Worm (Caenorhabditis elegans) whole organism, L4 larva: ENCODE results near the gene nrf-6.

ENCODE experiments used
- F10B5.3 ChIP-seq: sonication (generic microtip); optimal IDR thresholded peaks from 2 replicates; lab custom pipeline; 2016; ENCODE audit warnings: mild to moderate bottlenecking, missing genetic modification characterization, missing compliant biosample characterization
- F49E8.2 ChIP-seq: sonication (generic microtip); optimal IDR thresholded peaks from 2 replicates; lab custom pipeline; 2016; ENCODE audit warnings: missing compliant biosample characterization, mild to moderate bottlenecking, missing genetic modification characterization, borderline replicate concordance
- Y5F2A.4 ChIP-seq: fragments of 200-800 bp; sonication (Bioruptor generic); optimal IDR thresholded peaks from 2 replicates; lab custom pipeline; 2018; ENCODE audit warnings: mild to moderate bottlenecking, missing genetic modification characterization, missing compliant biosample characterization
- ZK337.2 ChIP-seq: fragments of 200-800 bp; sonication (Bioruptor generic); IDR thresholded peaks from 2 replicates; pipeline ENCODE4 v1.3.6; 2022; ENCODE audit warnings: missing genetic modification reagents, missing genetic modification characterization, missing compliant biosample characterization
- aha-1 ChIP-seq: fragments of 150-350 bp; peaks from one replicate; lab custom pipeline; 2014; ENCODE audit warnings: missing biosample characterization, missing genetic modification characterization
- attf-4 ChIP-seq: sonication (generic microtip); optimal IDR thresholded peaks from 3 replicates; lab custom pipeline; 2017; ENCODE audit warnings: missing biosample characterization, missing genetic modification characterization
- ceh-28 ChIP-seq: fragments of 150-350 bp; optimal IDR thresholded peaks from 2 replicates; lab custom pipeline; 2014; ENCODE audit warnings: missing biosample characterization, missing genetic modification reagents, missing genetic modification characterization
- ceh-62 ChIP-seq: sonication (generic microtip); optimal IDR thresholded peaks from 2 replicates; lab custom pipeline; 2017; ENCODE audit warnings: missing biosample characterization, missing genetic modification characterization
- cey-2 ChIP-seq: sonication (generic microtip); optimal IDR thresholded peaks from 3 replicates; lab custom pipeline; 2017; ENCODE audit warnings: missing genetic modification characterization, mild to moderate bottlenecking, missing compliant biosample characterization, antibody characterized with exemption, borderline replicate concordance; ENCODE audit not compliant: insufficient read depth
- daf-12 ChIP-seq: fragments of 150-350 bp; optimal IDR thresholded peaks from 2 replicates; lab custom pipeline; 2014; ENCODE audit warnings: missing biosample characterization, missing genetic modification reagents, missing genetic modification characterization
- daf-16 ChIP-seq, 3 experiments: sonication (generic microtip); optimal IDR thresholded peaks; 2 replicates each; lab custom pipeline; 2016 to 2017; ENCODE audit warnings: missing genetic modification characterization in 3 of 3, missing genetic modification reagents in 3 of 3, mild to moderate bottlenecking in 2 of 3, missing compliant biosample characterization in 2 of 3, missing biosample characterization in 1 of 3, moderate library complexity in 1 of 3
- daf-19 ChIP-seq: fragments of 200-800 bp; sonication (Bioruptor generic); conservative IDR thresholded peaks from 2 replicates; pipeline ENCODE4 v1.3.6; 2022; ENCODE audit warnings: missing genetic modification characterization, missing compliant biosample characterization
- daf-8 ChIP-seq: fragments of 200-800 bp; sonication (Bioruptor generic); IDR thresholded peaks from 2 replicates; pipeline ENCODE4 v1.3.6; 2022; ENCODE audit warnings: missing genetic modification characterization, missing compliant biosample characterization
- dmd-6 ChIP-seq: fragments of 200-800 bp; sonication (Bioruptor generic); IDR thresholded peaks from 2 replicates; pipeline ENCODE4 v1.3.6; 2022; ENCODE audit warnings: missing genetic modification reagents, missing genetic modification characterization, missing compliant biosample characterization
- dve-1 ChIP-seq: sonication (generic microtip); optimal IDR thresholded peaks from 2 replicates; lab custom pipeline; 2017; ENCODE audit warnings: antibody characterized with exemption, mild to moderate bottlenecking, missing genetic modification characterization, missing compliant biosample characterization; ENCODE audit not compliant: insufficient read depth
- gei-8 ChIP-seq: fragments of 200-800 bp; sonication (Bioruptor generic); optimal IDR thresholded peaks from 2 replicates; lab custom pipeline; 2018; ENCODE audit warnings: mild to moderate bottlenecking, missing genetic modification characterization, missing compliant biosample characterization
- hlh-30 ChIP-seq: sonication (generic microtip); optimal IDR thresholded peaks from 2 replicates; lab custom pipeline; 2017; ENCODE audit warnings: antibody characterized with exemption, mild to moderate bottlenecking, missing genetic modification characterization, missing compliant biosample characterization; ENCODE audit not compliant: insufficient read depth
- lin-15B ChIP-seq: fragments of 150-350 bp; sonication (generic microtip); optimal IDR thresholded peaks from 3 replicates; lab custom pipeline; 2014; ENCODE audit warnings: missing biosample characterization, missing genetic modification characterization
- lin-29 ChIP-seq: fragments of 200-800 bp; sonication (Bioruptor generic); IDR thresholded peaks from 2 replicates; pipeline ENCODE4 v1.3.6; 2022; ENCODE audit warnings: missing genetic modification reagents, missing genetic modification characterization, missing compliant biosample characterization
- lin-38 ChIP-seq: fragments of 200-800 bp; sonication (Bioruptor generic); IDR thresholded peaks from 2 replicates; pipeline ENCODE4 v1.3.6; 2022; ENCODE audit warnings: missing genetic modification reagents, missing genetic modification characterization, missing compliant biosample characterization
- lin-39 ChIP-seq: fragments of 150-350 bp; optimal IDR thresholded peaks from 2 replicates; lab custom pipeline; 2014; ENCODE audit warnings: missing biosample characterization, missing genetic modification reagents, missing genetic modification characterization
- lsy-2 ChIP-seq, 2 experiments: fragments of 150-350 bp in 1 of 2; sonication (generic microtip) in 1 of 2; optimal IDR thresholded peaks; 2 replicates each; lab custom pipeline; 2014 to 2017; ENCODE audit warnings: missing biosample characterization in 2 of 2, missing genetic modification characterization in 2 of 2
- mdl-1 ChIP-seq, 2 experiments: fragments of 150-350 bp in 1 of 2; sonication (generic microtip) in 1 of 2; optimal IDR thresholded peaks; 2 replicates each; lab custom pipeline; 2014 to 2017; ENCODE audit warnings: missing biosample characterization in 2 of 2, missing genetic modification characterization in 2 of 2
- mdt-29 ChIP-seq: fragments of 200-800 bp; sonication (Bioruptor generic); IDR thresholded peaks from 2 replicates; pipeline ENCODE4 v1.3.6; 2022; ENCODE audit warnings: missing genetic modification reagents, missing genetic modification characterization, missing compliant biosample characterization
- mxl-2 ChIP-seq: fragments of 200-800 bp; sonication (Bioruptor generic); conservative IDR thresholded peaks from 2 replicates; pipeline ENCODE4 v1.3.6; 2022; ENCODE audit warnings: missing genetic modification reagents, missing genetic modification characterization, missing compliant biosample characterization
- nhr-237 ChIP-seq: sonication (generic microtip); optimal IDR thresholded peaks from 2 replicates; lab custom pipeline; 2017; ENCODE audit warnings: missing biosample characterization, missing genetic modification characterization
- nhr-25 ChIP-seq: sonication (generic microtip); optimal IDR thresholded peaks from 2 replicates; lab custom pipeline; 2017; ENCODE audit warnings: missing genetic modification characterization, mild to moderate bottlenecking, missing compliant biosample characterization, antibody characterized with exemption, moderate library complexity, borderline replicate concordance; ENCODE audit not compliant: insufficient read depth
- nhr-28 ChIP-seq: fragments of 150-350 bp; optimal IDR thresholded peaks from 2 replicates; lab custom pipeline; 2014; ENCODE audit warnings: missing biosample characterization, missing genetic modification characterization
- nhr-41 ChIP-seq: fragments of 200-800 bp; sonication (Bioruptor generic); IDR thresholded peaks from 2 replicates; pipeline ENCODE4 v1.3.6; 2022; ENCODE audit warnings: missing genetic modification reagents, missing genetic modification characterization, missing compliant biosample characterization
- nhr-42 ChIP-seq: fragments of 200-800 bp; sonication (Bioruptor generic); IDR thresholded peaks from 2 replicates; pipeline ENCODE4 v1.3.6; 2022; ENCODE audit warnings: missing genetic modification characterization, missing compliant biosample characterization
- pqm-1 ChIP-seq: sonication (generic microtip); optimal IDR thresholded peaks from 2 replicates; lab custom pipeline; 2017; ENCODE audit warnings: missing biosample characterization, missing genetic modification characterization
- sdz-12 ChIP-seq: fragments of 200-800 bp; sonication (Bioruptor generic); optimal IDR thresholded peaks from 2 replicates; lab custom pipeline; 2018; ENCODE audit warnings: mild to moderate bottlenecking, missing genetic modification characterization, missing compliant biosample characterization
- set-16 ChIP-seq: fragments of 200-800 bp; sonication (Bioruptor generic); IDR thresholded peaks from 2 replicates; pipeline ENCODE4 v1.3.6; 2022; ENCODE audit warnings: missing genetic modification reagents, missing genetic modification characterization, missing compliant biosample characterization
- unc-130 ChIP-seq: sonication (generic microtip); optimal IDR thresholded peaks from 2 replicates; lab custom pipeline; 2016; ENCODE audit warnings: missing genetic modification reagents, missing genetic modification characterization, missing compliant biosample characterization
- vab-7 ChIP-seq: fragments of 200-800 bp; sonication (Bioruptor generic); IDR thresholded peaks from 2 replicates; pipeline ENCODE4 v1.3.6; 2022; ENCODE audit warnings: missing genetic modification reagents, missing genetic modification characterization, missing compliant biosample characterization
- zip-2 ChIP-seq: fragments of 150-350 bp; optimal IDR thresholded peaks from 2 replicates; lab custom pipeline; 2014; ENCODE audit warnings: missing biosample characterization, missing genetic modification characterization

Gene nrf-6

DNA sequence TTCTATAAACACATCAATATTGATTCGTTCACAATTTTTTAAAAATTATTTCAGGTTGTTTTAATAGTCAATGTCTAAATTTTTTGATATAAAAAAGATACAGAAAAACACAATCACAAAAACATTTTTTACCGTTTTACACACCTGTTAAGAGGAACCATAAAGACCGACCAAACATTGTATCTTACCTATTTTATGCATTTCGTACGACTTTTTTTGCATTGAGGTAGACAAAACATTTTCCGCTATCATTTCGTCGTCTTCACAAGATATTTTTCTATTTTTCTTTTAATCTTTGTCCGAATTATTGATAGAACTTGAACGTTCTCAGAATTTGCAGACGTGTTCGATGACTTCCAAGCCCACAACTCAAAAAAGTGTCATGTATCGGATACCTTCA is 24.2 kb downstream of the nrf-6 start, which contains the start of gene glna-2:
glna-2 (plus strand) TSS at position 301 of the 400 bp plus-strand sequence.
- TF ChIP-seq mxl-2 (GFP tag; lab: Robert Waterston, UW) (no peak), mdt-29 (GFP tag; lab: Robert Waterston, UW) (no peak), pqm-1 (no peak), cey-2 (tag; lab: Kevin White, UChicago) (no peak), zip-2 (tag; lab: Kevin White, UChicago) (no peak), dve-1 (tag; lab: Kevin White, UChicago) (no peak), mdl-1 (tag; optimal IDR thresholded peaks at IDR 0.05; lab: Kevin White, UChicago) (no peak), daf-16 (GFP tag; optimal IDR thresholded peaks at IDR 0.05; lab: Kevin White, UChicago) (no peak), daf-16 (tag; optimal IDR thresholded peaks at IDR 0.05; lab: Kevin White, UChicago) (peak; percentile 1)

DNA sequence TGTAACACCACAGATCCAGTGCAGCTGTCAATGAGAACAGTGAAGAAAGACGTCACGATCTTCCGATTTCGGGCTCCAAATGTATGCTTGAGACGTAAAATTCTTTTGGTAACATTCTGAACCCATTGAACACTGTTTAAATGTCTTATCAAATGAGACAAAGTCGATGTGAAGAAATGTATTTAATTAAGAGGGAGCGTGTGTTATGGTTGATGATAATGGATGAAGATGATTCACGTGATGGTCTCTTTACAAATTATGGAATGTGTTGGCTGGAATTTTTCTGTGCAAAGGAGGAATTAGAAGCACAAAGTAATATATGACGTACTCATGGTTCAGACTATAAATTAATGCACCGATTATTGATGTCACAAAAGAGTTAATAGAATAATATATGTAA is 25.5 kb downstream of the nrf-6 start:
- TF ChIP-seq ZK337.2 (no peak), dmd-6 (GFP tag; lab: Robert Waterston, UW) (peak; percentile 49; the same call in 1 of the 2 replicates), aha-1 (peak; percentile 97)
- TF ChIP-seq, all 104 proteins: peak for 2

DNA sequence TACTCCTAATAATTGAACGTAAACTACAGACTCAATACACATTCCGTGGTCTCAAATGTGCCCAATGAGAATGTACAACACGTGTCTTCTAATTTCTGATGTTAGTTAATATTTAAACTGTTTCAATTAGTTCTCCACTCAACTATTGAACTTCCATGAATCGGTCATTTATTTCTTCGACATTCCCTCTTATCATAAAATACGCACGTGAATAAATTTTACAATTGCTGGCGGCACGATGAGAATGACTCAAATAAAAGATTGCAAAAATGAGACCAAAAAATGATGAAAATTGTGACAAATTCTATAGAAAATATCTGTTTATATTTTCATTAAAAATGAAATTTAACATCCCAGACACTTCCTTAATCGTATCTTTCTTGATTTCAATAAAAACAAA is 27.8 kb downstream of the nrf-6 start:
- TF ChIP-seq lin-39 (no peak), lsy-2 (tag; optimal IDR thresholded peaks at IDR 0.05; lab: Kevin White, UChicago) (no peak), daf-8 (no peak), gei-8 (no peak), unc-130 (no peak), aha-1 (no peak), nhr-25 (tag; lab: Kevin White, UChicago) (no peak), lin-29 (GFP tag; lab: Robert Waterston, UW) (no peak), nhr-28 (peak; percentile 50), daf-19 (GFP tag; lab: Robert Waterston, UW) (no peak), daf-16 (GFP tag; optimal IDR thresholded peaks at IDR 0.05; lab: Kevin White, UChicago) (no peak), daf-16 (tag; optimal IDR thresholded peaks at IDR 0.05; lab: Kevin White, UChicago) (no peak), set-16 (GFP tag; lab: Robert Waterston, UW) (no peak), dve-1 (tag; lab: Kevin White, UChicago) (no peak), lin-38 (GFP tag; lab: Robert Waterston, UW) (no peak), nhr-41 (no peak), vab-7 (GFP tag; lab: Robert Waterston, UW) (no peak), mdt-29 (GFP tag; lab: Robert Waterston, UW) (no peak), Y5F2A.4 (GFP tag; lab: Kevin White, UChicago) (no peak), ceh-28 (tag; lab: Kevin White, UChicago) (no peak), dmd-6 (GFP tag; lab: Robert Waterston, UW) (peak; percentile 35; the same call in 1 of the 2 replicates), hlh-30 (tag; lab: Kevin White, UChicago) (peak; percentile 19), attf-4 (tag; lab: Kevin White, UChicago) (no peak), ceh-62 (tag; lab: Kevin White, UChicago) (no peak), pqm-1 (peak; percentile 32), F49E8.2 (no peak), nhr-237 (tag; lab: Kevin White, UChicago) (no peak), F10B5.3 (tag; lab: Kevin White, UChicago) (no peak), sdz-12 (GFP tag; lab: Kevin White, UChicago) (no peak)

DNA sequence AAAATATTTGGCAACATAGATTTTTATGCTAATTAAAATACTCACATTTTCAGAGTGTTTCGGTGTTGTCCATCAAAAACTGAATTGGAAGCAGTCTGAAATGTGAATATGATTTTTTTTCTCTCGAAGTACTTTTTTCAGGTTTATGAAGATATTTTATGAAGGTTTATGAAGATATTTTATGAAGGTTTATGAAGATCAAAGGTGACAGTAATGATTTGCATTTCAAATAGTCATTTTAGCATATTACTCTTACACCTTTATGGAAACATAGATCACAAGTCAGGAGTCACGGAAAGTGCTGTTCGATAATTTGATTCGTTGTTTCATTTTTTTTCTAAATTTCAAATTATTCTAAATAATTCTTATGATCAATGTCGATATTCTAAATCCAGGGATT is 28.4 kb downstream of the nrf-6 start, which contains the start of gene pgp-11:
pgp-11 (minus strand) TSS at position 101 of the 400 bp plus-strand sequence.
- no peak for TF ChIP-seq lin-15B (tag; lab: Kevin White, UChicago)
- no peak for TF ChIP-seq nhr-42 (GFP tag; lab: Robert Waterston, UW)
- TF ChIP-seq aha-1, result peak; percentile 23
- TF ChIP-seq hlh-30 (tag; lab: Kevin White, UChicago), result no peak
- no peak for TF ChIP-seq daf-12 (tag; lab: Kevin White, UChicago)
- no peak for TF ChIP-seq attf-4 (tag; lab: Kevin White, UChicago)
